Worm (Caenorhabditis elegans): ENCODE data around the gene tsfm-1.

Gene tsfm-1

DNA sequence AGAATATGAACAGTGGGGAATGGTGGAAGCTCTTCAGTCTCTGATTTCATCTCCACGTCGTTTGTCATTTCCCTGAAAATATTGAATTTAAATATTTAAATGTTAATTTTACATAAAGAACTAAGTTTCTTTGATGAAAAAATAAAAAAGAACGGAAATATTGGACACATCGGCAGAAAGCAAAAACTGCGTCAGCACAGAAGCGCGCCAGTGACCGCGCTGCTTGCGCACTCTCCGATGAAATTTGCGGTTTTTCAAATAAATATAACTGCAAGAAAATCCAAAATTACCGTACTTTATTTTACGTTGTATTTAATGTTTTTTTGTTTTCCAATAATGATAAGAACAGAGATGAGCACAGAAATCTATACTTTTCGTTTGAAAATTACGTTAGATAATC lies 20.2 kb upstream of the tsfm-1 start, which contains the start of the genes srpa-68 and srh-16 (continued):
- TF ChIP-seq ceh-43 (GFP tag; optimal IDR thresholded peaks at IDR 0.05): peak; percentile 64
- no peak for TF ChIP-seq tbx-8 (GFP tag; optimal IDR thresholded peaks at IDR 0.05)
- TF ChIP-seq cnd-1 (tag; optimal IDR thresholded peaks at IDR 0.05): peak; percentile 73
- TF ChIP-seq pha-4 (tag; optimal IDR thresholded peaks at IDR 0.05): peak; percentile 74
- no peak for TF ChIP-seq elt-1 (tag; optimal IDR thresholded peaks at IDR 0.05; ENCODE audit: borderline replicate concordance, insufficient read depth)
- TF ChIP-seq ceh-83 (GFP tag; optimal IDR thresholded peaks at IDR 0.05): peak; percentile 60

DNA sequence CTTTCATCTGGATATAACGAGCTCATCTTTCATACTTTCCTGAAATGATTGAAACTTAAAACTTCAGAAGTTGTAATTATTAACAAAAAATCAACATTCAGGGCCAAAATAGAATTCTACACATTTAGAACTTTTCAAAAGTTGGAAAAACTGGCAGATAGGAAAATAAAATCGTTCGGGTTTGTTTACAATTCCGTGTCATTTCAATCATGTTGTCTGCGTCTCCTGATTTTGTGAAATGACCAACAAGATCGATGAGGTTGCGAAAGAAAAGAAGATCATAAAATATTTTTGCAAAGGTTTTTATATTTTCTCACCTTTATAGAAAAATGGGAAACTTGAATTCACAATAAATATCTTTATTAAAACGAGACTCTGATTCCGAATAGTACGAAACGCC lies 17.2 kb upstream of the tsfm-1 start, which contains the start of gene rskd-1:
Gene rskd-1, minus strand, starts transcription at position 39 of the 400 bp plus-strand sequence.
- TF ChIP-seq pha-4 (tag; optimal IDR thresholded peaks at IDR 0.05) (peak; percentile 45), nhr-2 (tag; optimal IDR thresholded peaks at IDR 0.05) (no peak)

DNA sequence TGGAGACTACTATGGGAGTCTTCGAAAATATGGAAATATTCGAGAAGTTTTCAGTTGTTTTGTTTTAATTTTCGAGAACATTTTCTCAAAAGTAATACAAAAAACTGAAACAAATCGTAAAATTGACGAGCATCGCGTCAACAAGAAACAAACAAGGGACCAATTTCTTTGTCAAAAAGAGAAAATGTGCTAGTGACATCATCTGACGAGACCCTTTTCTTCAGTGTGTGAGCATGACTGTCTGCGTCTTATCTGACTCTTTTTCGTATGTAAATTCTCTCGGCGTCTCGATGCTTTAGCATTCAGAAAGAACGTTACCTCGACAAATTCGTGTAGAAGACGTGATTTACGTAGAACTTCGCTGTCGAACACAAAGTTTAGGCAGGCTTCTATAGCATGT lies 16.3 kb upstream of the tsfm-1 start:
- no peak for TF ChIP-seq nhr-76 (tag; optimal IDR thresholded peaks at IDR 0.05)
- TF ChIP-seq unc-62 (GFP tag; optimal IDR thresholded peaks at IDR 0.05): peak; percentile 13

DNA sequence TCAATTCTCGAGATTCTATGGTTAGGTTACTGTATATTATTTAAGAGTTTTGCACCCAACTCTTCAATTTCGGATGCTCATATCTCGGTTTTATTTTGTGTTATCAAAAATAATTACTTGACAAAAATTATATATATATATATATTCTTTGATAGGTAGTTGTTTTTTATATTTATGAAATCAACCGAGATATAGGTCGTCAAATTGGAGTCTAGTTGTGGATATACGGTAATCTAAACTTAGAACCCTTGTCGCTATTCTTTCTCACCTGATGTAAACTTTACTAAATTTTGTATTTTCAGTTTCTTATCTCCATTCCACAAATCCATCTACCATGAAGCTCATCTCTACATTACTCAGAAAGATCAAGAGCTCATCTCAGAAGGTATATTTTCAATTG lies 11.8 kb upstream of the tsfm-1 start, which contains the start of gene F55C5.10:
Gene F55C5.10, plus strand, starts transcription at position 301 of the 400 bp plus-strand sequence.
- TF ChIP-seq sem-2 (GFP tag; optimal IDR thresholded peaks at IDR 0.05) (no peak), cnd-1 (tag; optimal IDR thresholded peaks at IDR 0.05) (no peak), ceh-83 (GFP tag; optimal IDR thresholded peaks at IDR 0.05) (no peak), nhr-28 (tag; optimal IDR thresholded peaks at IDR 0.05) (no peak), ceh-43 (GFP tag; optimal IDR thresholded peaks at IDR 0.05) (no peak), lin-32 (GFP tag; optimal IDR thresholded peaks at IDR 0.05) (no peak), sptf-1 (tag; optimal IDR thresholded peaks at IDR 0.05) (no peak), pha-4 (tag; optimal IDR thresholded peaks at IDR 0.05) (no peak), mep-1 (tag; optimal IDR thresholded peaks at IDR 0.05) (no peak), unc-39 (tag; optimal IDR thresholded peaks at IDR 0.05) (no peak), mls-2 (tag; optimal IDR thresholded peaks at IDR 0.05) (no peak), ztf-11 (tag; optimal IDR thresholded peaks at IDR 0.05) (no peak), zip-8 (tag; optimal IDR thresholded peaks at IDR 0.05) (no peak), nhr-76 (tag; optimal IDR thresholded peaks at IDR 0.05) (no peak), bed-3 (GFP tag; optimal IDR thresholded peaks at IDR 0.05) (no peak), nhr-2 (tag; optimal IDR thresholded peaks at IDR 0.05) (no peak), ceh-39 (tag; optimal IDR thresholded peaks at IDR 0.05) (no peak), drap-1 (GFP tag; optimal IDR thresholded peaks at IDR 0.05) (no peak)

DNA sequence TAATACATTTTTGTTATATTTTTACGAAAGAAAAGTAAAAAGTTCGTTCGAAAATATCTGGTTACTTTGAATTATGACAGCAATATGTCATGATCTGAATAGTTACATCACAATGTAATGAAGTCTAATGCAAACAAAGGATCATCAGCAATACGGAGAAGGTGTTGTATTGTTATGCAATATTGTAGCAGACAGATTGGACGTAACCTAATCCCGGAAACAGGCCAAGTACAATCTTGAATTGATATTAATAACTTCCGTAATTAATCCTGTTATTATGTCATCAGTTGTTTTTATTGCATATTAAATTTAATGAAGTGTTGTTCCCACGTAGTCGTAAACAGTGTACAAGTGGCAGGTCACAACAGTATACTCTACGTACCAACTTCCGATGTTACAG lies 10.2 kb upstream of the tsfm-1 start:
- TF ChIP-seq unc-39 (tag; optimal IDR thresholded peaks at IDR 0.05) (no peak), nhr-2 (tag; optimal IDR thresholded peaks at IDR 0.05) (peak; percentile 57), zip-8 (tag; optimal IDR thresholded peaks at IDR 0.05) (peak; percentile 60)

DNA sequence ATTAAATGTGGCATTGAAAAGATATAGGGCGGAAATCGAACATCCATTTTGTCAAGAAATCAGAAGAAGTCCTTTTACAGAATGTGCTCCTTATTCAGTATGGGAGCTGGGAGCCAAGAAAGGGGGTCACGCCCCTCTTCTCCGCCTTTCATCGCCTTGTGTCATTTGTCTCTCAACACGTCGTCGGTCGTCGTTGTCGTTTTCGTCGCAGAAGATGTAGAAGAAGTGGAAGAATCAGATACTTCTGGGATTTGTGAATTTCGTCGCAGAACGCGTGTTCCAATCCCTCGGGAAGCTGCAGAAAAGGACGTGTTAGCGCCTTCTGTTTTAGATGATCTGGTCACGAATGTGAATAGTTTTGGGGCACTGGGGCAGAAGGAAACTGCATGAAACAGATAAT lies 5.6 kb upstream of the tsfm-1 start, which contains the start of gene bnc-1:
Gene bnc-1, minus strand, starts transcription at position 101 of the 400 bp plus-strand sequence.
- TF ChIP-seq bed-3 (GFP tag; optimal IDR thresholded peaks at IDR 0.05): no peak
- TF ChIP-seq nhr-28 (tag; optimal IDR thresholded peaks at IDR 0.05): no peak
- no peak for TF ChIP-seq snpc-4 (tag; optimal IDR thresholded peaks at IDR 0.05)
- TF ChIP-seq elt-3 (tag; optimal IDR thresholded peaks at IDR 0.05): no peak
- no peak for TF ChIP-seq ham-2 (GFP tag; optimal IDR thresholded peaks at IDR 0.05)
- no peak for TF ChIP-seq unc-62 (GFP tag; optimal IDR thresholded peaks at IDR 0.05)
- no peak for TF ChIP-seq lin-32 (GFP tag; optimal IDR thresholded peaks at IDR 0.05)
- TF ChIP-seq ceh-83 (GFP tag; optimal IDR thresholded peaks at IDR 0.05): no peak
- TF ChIP-seq ceh-43 (GFP tag; optimal IDR thresholded peaks at IDR 0.05): no peak

DNA sequence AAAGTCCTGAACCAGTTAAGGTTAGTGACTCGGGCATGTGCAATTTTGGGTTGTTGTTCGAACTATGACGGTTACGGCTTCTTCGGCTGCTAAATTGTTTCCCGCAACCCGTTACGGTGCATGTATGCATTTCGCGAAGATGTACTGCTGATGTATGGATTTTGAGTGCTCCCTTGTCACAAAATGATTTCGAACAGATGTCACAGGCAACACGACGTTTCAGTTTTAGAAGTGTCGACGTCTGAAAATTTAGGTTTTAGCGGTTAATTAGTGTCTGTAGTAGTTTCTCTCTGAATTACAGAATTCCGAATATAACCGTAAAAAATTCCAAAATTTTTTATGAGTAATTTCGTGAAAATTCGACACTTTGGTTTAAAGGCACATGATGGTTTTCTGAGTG lies 4.4 kb upstream of the tsfm-1 start:
- TF ChIP-seq blmp-1 (tag; optimal IDR thresholded peaks at IDR 0.05) (no peak), pha-4 (tag; optimal IDR thresholded peaks at IDR 0.05) (no peak), nhr-28 (tag; optimal IDR thresholded peaks at IDR 0.05) (no peak), ham-2 (GFP tag; optimal IDR thresholded peaks at IDR 0.05) (no peak), nhr-237 (tag; optimal IDR thresholded peaks at IDR 0.05) (no peak)
